Fruit fly (Drosophila melanogaster): ENCODE results near the gene CG31815.

DNA sequence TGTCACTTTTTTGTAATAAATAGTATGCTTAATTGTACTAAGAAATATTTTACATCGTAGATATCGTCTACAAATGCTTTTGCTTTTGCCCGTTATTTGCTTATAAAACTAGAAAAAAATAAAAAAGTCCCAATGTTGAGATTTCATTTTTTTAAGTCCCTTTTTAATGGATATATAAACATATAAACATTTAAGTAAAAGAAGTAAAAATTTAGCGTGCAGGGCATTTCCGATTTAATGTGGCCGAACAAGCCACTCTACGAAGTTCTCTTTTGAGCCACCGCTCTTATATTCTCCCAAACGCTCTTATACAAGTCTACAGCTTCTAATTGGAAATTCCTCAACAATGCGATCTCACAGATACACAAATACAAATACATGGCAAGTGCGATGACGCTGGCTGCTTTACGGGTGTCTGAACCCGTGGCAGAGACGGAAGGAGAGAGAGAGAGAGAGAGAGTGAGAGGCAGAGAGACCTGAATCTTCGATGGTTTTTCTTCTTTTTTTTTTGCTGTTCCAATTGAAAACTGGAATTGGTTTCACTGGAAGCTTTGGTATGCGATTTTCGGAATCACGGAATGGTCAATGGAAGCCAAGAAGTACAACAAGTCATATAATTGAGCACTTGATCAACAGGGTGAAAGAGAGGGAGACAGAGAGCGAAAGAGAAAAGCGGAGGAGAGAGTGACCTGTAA lies 17.8 kb upstream of the CG31815 start:
- TF ChIP-seq Gug (GFP tag; IDR thresholded peaks at IDR 0.05) (no peak), CG11902 (GFP tag; optimal IDR thresholded peaks at IDR 0.05) (no peak), OdsH (GFP tag; optimal IDR thresholded peaks at IDR 0.05) (no peak), Eip78C (GFP tag) (peak; percentile 70), CG11762 (GFP tag; optimal IDR thresholded peaks at IDR 0.05; ENCODE audit: insufficient read depth) (peak; percentile 18), Sox102F (GFP tag; optimal IDR thresholded peaks at IDR 0.05) (peak; percentile 68)
